Worm (Caenorhabditis elegans) whole organism, young adult: Measurements from ENCODE around the gene zen-4.

Source experiments
- B0261.1 ChIP-seq: sonication (generic microtip); optimal IDR thresholded peaks from 2 replicates; lab custom pipeline; 2016; ENCODE audit warnings: mild to moderate bottlenecking, missing genetic modification characterization, moderate library complexity, missing compliant biosample characterization
- C06A6.2 ChIP-seq: fragments of 200-800 bp; sonication (Bioruptor generic); conservative IDR thresholded peaks from 2 replicates; pipeline ENCODE4 v1.3.6; 2022; ENCODE audit warnings: missing genetic modification characterization, missing compliant biosample characterization
- F49E8.2 ChIP-seq: sonication (generic microtip); optimal IDR thresholded peaks from 3 replicates; lab custom pipeline; 2017; ENCODE audit warnings: missing genetic modification characterization, mild to moderate bottlenecking, missing compliant biosample characterization, antibody characterized with exemption, moderate library complexity; ENCODE audit not compliant: insufficient read depth
- F57A8.1 ChIP-seq: fragments of 200-800 bp; sonication (Bioruptor generic); optimal IDR thresholded peaks from 2 replicates; lab custom pipeline; 2018; ENCODE audit warnings: mild to moderate bottlenecking, missing genetic modification characterization, moderate library complexity, missing compliant biosample characterization
- T26A5.8 ChIP-seq: sonication (generic microtip); optimal IDR thresholded peaks from 2 replicates; lab custom pipeline; 2016; ENCODE audit warnings: missing genetic modification characterization, missing compliant biosample characterization
- akir-1 ChIP-seq: fragments of 200-800 bp; sonication (Bioruptor generic); optimal IDR thresholded peaks from 2 replicates; lab custom pipeline; 2018; ENCODE audit warnings: mild to moderate bottlenecking, missing genetic modification characterization, moderate library complexity, missing compliant biosample characterization
- ama-1 ChIP-seq, 3 experiments: fragments of 150-350 bp in 1 of 3; sonication (generic microtip) in 2 of 3; optimal IDR thresholded peaks; 2 replicates each; lab custom pipeline; 2014 to 2018; ENCODE audit warnings: missing biosample characterization in 2 of 3, missing genetic modification characterization in 2 of 3, missing genetic modification reagents in 2 of 3
- attf-3 ChIP-seq: fragments of 200-800 bp; sonication (Bioruptor generic); conservative IDR thresholded peaks from 2 replicates; pipeline ENCODE4 v1.3.6; 2022; ENCODE audit warnings: missing genetic modification reagents, missing genetic modification characterization, missing compliant biosample characterization
- attf-6 ChIP-seq: fragments of 200-800 bp; sonication (Bioruptor generic); IDR thresholded peaks from 2 replicates; pipeline ENCODE4 v1.3.6; 2022; ENCODE audit warnings: missing genetic modification reagents, missing genetic modification characterization, missing compliant biosample characterization
- cebp-2 ChIP-seq: fragments of 200-800 bp; sonication (Bioruptor generic); IDR thresholded peaks from 2 replicates; pipeline ENCODE4 v1.3.6; 2022; ENCODE audit warnings: missing genetic modification characterization, missing compliant biosample characterization
- ceh-79 ChIP-seq: sonication (generic microtip); optimal IDR thresholded peaks from 2 replicates; lab custom pipeline; 2017; ENCODE audit warnings: mild to moderate bottlenecking, missing genetic modification characterization, missing compliant biosample characterization
- hmg-1.2 ChIP-seq: fragments of 200-800 bp; sonication (Bioruptor generic); IDR thresholded peaks from 2 replicates; pipeline ENCODE4 v1.3.6; 2022; ENCODE audit warnings: missing genetic modification reagents, missing genetic modification characterization, missing compliant biosample characterization
- hsf-1 ChIP-seq: fragments of 200-800 bp; sonication (Bioruptor generic); IDR thresholded peaks from 2 replicates; pipeline ENCODE4 v1.3.6; 2022; ENCODE audit warnings: missing genetic modification reagents, missing genetic modification characterization, missing compliant biosample characterization
- let-526 ChIP-seq: fragments of 200-800 bp; sonication (Bioruptor generic); IDR thresholded peaks from 2 replicates; pipeline ENCODE4 v1.3.6; 2022; ENCODE audit warnings: missing genetic modification reagents, missing genetic modification characterization, missing compliant biosample characterization
- let-607 ChIP-seq, 2 experiments: fragments of 200-800 bp in 1 of 2; sonication (Bioruptor generic) in 1 of 2; sonication (generic microtip) in 1 of 2; optimal IDR thresholded peaks; 2 replicates each; lab custom pipeline; 2016 to 2018; ENCODE audit warnings: mild to moderate bottlenecking in 2 of 2, missing compliant biosample characterization in 2 of 2, missing genetic modification characterization in 2 of 2, moderate library complexity in 2 of 2, missing genotype in 1 of 2
- lin-35 ChIP-seq, 3 experiments: fragments of 150-350 bp in 2 of 3; sonication (generic microtip) in 1 of 3; optimal IDR thresholded peaks; 2 replicates each; lab custom pipeline; 2014 to 2018; ENCODE audit warnings: missing biosample characterization in 3 of 3, missing genetic modification characterization in 3 of 3, missing genetic modification reagents in 3 of 3
- mcd-1 ChIP-seq: fragments of 200-800 bp; sonication (Bioruptor generic); IDR thresholded peaks from 2 replicates; pipeline ENCODE4 v1.3.6; 2022; ENCODE audit warnings: missing genetic modification reagents, missing genetic modification characterization, missing compliant biosample characterization
- nhr-120 ChIP-seq: fragments of 200-800 bp; sonication (Bioruptor generic); IDR thresholded peaks from 2 replicates; pipeline ENCODE4 v1.3.6; 2022; ENCODE audit warnings: missing genetic modification characterization, missing compliant biosample characterization
- nhr-179 ChIP-seq: sonication (generic microtip); optimal IDR thresholded peaks from 2 replicates; lab custom pipeline; 2016; ENCODE audit warnings: mild to moderate bottlenecking, missing genetic modification characterization, missing compliant biosample characterization
- nhr-27 ChIP-seq: fragments of 200-800 bp; sonication (Bioruptor generic); optimal IDR thresholded peaks from 2 replicates; lab custom pipeline; 2018; ENCODE audit warnings: mild to moderate bottlenecking, missing genetic modification characterization, moderate library complexity, missing compliant biosample characterization
- pbrm-1 ChIP-seq: fragments of 200-800 bp; sonication (Bioruptor generic); IDR thresholded peaks from 2 replicates; pipeline ENCODE4 v1.3.6; 2022; ENCODE audit warnings: missing genetic modification reagents, missing genetic modification characterization, missing compliant biosample characterization
- rec-8 ChIP-seq, 2 experiments: sonication (generic microtip); optimal IDR thresholded peaks; 2 replicates each; lab custom pipeline; 2016; ENCODE audit warnings: mild to moderate bottlenecking in 2 of 2, missing genetic modification characterization in 2 of 2, missing genetic modification reagents in 2 of 2, missing genotype in 2 of 2, missing biosample characterization in 1 of 2, missing compliant biosample characterization in 1 of 2, moderate library complexity in 1 of 2
- sea-2 ChIP-seq: fragments of 200-800 bp; sonication (Bioruptor generic); IDR thresholded peaks from 2 replicates; pipeline ENCODE4 v1.3.6; 2022; ENCODE audit warnings: missing genetic modification characterization, missing compliant biosample characterization
- snpc-1.1 ChIP-seq: sonication (generic microtip); optimal IDR thresholded peaks from 2 replicates; lab custom pipeline; 2017; ENCODE audit warnings: missing genetic modification characterization, mild to moderate bottlenecking, missing compliant biosample characterization, antibody characterized with exemption, moderate library complexity, missing genotype, missing genetic modification reagents; ENCODE audit not compliant: insufficient read depth
- snpc-4 ChIP-seq, 5 experiments: fragments of 150-350 bp in 1 of 5; sonication (generic microtip) in 4 of 5; optimal IDR thresholded peaks; 2 replicates each; lab custom pipeline; 2014 to 2018; ENCODE audit warnings: missing genetic modification characterization in 5 of 5, missing biosample characterization in 3 of 5, antibody characterized with exemption in 2 of 5, mild to moderate bottlenecking in 2 of 5, missing compliant biosample characterization in 2 of 5, missing genotype in 2 of 5, moderate library complexity in 2 of 5, missing genetic modification reagents in 1 of 5
- tbp1 ChIP-seq: fragments of 200-800 bp; sonication (Bioruptor generic); optimal IDR thresholded peaks from 2 replicates; lab custom pipeline; 2018; ENCODE audit warnings: mild to moderate bottlenecking, missing genetic modification characterization, missing compliant biosample characterization
- tbx-9 ChIP-seq: sonication (generic microtip); optimal IDR thresholded peaks from 2 replicates; lab custom pipeline; 2016; ENCODE audit warnings: borderline replicate concordance, missing genetic modification characterization, inconsistent platforms, missing compliant biosample characterization
- ztf-28 ChIP-seq: fragments of 200-800 bp; sonication (Bioruptor generic); IDR thresholded peaks from 2 replicates; pipeline ENCODE4 v1.3.6; 2022; ENCODE audit warnings: missing genetic modification reagents, missing genetic modification characterization, missing compliant biosample characterization
- ztf-6 ChIP-seq: fragments of 200-800 bp; sonication (Bioruptor generic); IDR thresholded peaks from 2 replicates; pipeline ENCODE4 v1.3.6; 2022; ENCODE audit warnings: missing genetic modification reagents, missing genetic modification characterization, missing compliant biosample characterization

zen-4 gene

DNA sequence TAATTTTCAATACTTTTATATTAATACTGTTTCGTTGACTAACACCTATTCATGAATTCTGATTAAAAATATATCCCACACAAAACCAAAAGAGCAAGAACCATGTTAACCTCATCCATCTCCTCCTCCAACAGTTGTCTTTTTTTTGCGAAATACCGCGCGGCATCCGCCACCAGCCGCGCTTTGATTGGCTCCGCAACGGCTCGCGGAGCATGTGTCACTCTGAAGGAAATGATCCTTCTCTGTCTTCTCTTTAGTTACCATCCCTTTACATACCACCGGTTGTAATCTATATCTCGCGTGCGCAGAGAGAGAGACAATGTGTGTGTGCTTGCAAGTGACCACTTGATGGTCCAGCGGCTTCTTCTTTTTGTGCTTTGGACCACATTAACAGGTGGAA lies 17.6 kb downstream of the zen-4 start (continued):
- TF ChIP-seq snpc-1.1 (tag; lab: Kevin White, UChicago) = no peak
- TF ChIP-seq ztf-6 = no peak
- no peak for TF ChIP-seq tbp1 (GFP tag; lab: Kevin White, UChicago)

DNA sequence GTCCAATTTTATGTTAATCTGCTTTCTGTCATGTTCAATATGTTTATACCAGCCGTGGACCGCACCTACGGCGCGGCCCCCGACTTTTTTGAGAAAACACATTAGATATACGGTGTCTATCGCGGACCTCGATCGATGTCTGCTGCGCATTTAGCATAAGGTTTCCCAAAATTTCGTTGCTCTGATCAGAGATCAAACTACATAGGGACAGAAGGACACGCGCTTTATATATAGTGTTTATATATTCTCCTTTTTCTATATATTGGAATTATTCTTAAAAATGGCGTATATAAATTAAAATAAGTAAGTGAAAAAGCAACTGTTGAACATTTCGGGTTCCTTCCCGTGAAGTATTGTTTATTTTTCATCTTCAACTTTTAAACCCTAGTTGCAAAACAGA lies 22.2 kb downstream of the zen-4 start:
- peak; percentile 3 for TF ChIP-seq snpc-4 (GFP tag; optimal IDR thresholded peaks at IDR 0.05; lab: Kevin White, UChicago)
- peak; percentile 62 to 93 (median 81) for TF ChIP-seq snpc-4 (tag; optimal IDR thresholded peaks at IDR 0.05; lab: Kevin White, UChicago)
- peak; percentile 79 for TF ChIP-seq snpc-1.1 (tag; lab: Kevin White, UChicago)
- peak; percentile 81 for TF ChIP-seq pbrm-1
- TF ChIP-seq hmg-1.2 = peak; percentile 59
- TF ChIP-seq attf-6 (GFP tag; lab: Robert Waterston, UW) = 0 out of 2 replicates have a peak, but pooled peaks have one; percentile 11

DNA sequence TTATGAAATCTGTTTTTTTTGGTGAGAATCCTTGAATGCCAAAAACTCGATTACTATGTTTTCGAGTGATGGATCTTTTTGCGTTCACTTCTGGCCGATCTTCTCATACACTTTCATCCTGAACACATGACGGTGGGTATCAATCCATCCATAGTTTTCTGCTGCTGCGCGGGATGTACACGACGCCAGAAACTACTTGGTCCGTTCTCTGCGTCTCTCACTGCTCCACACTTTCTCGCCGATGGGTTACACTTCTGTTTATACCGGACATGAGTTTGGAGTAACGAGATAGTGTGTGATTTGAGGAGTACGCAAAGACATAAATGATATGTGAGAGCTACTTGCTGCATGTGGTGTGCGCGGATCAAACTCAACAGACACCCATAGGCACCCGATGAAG lies 22.7 kb downstream of the zen-4 start:
- no peak for TF ChIP-seq ama-1 (optimal IDR thresholded peaks at IDR 0.05; lab: Kevin White, UChicago)
- TF ChIP-seq ama-1 (GFP tag; optimal IDR thresholded peaks at IDR 0.05; lab: Kevin White, UChicago) = no peak
- TF ChIP-seq hmg-1.2 = peak; percentile 70

DNA sequence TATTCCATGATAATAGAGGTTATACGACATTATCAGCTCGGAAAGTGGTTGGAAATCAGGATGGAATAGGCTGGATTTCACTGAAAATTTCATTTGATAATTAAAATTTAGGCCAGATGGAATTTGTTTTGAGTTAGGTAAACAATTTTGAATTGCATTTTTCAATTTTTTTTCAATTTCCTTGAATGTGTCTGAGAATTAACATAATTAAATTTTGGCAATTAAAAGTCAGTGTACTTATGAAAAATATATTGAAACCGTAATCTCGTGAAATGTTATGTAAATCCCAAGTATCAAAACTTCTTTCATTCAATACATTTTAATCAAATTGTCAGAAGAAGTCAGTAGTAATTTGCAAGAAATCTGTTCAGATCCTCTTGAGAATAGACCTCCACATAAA lies 28.0 kb downstream of the zen-4 start:
- TF ChIP-seq attf-3 (GFP tag; lab: Robert Waterston, UW) = no peak
- no peak for TF ChIP-seq let-607 (tag; optimal IDR thresholded peaks at IDR 0.05; lab: Kevin White, UChicago)
- TF ChIP-seq let-526 (GFP tag; lab: Robert Waterston, UW) = no peak
- TF ChIP-seq ztf-28 = no peak
- no peak for TF ChIP-seq snpc-1.1 (tag; lab: Kevin White, UChicago)

DNA sequence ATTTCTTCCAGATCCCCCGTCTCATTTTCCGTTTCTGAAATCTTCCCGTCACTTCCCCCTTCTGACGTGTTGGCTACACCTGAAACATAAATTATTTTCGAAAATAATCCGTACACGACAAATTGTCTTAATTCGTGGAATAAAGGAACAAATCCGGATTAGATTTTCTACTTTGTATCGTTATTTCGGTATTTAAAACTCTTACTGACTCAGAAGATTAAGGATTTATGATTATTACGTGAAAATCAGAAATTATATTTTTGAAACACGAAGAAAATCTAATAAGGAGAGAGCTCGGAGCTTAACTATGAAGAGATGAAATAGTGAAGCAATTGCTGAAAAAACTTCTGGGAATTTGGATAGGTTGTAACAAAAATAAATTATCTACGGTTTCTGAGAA lies 31.3 kb downstream of the zen-4 start:
- TF ChIP-seq C06A6.2 (GFP tag; lab: Robert Waterston, UW) (no peak), rec-8 (tag; optimal IDR thresholded peaks at IDR 0.05; lab: Kevin White, UChicago) (no peak), cebp-2 (GFP tag; lab: Robert Waterston, UW) (no peak), nhr-27 (tag; lab: Kevin White, UChicago) (no peak), T26A5.8 (tag; lab: Kevin White, UChicago) (no peak)

DNA sequence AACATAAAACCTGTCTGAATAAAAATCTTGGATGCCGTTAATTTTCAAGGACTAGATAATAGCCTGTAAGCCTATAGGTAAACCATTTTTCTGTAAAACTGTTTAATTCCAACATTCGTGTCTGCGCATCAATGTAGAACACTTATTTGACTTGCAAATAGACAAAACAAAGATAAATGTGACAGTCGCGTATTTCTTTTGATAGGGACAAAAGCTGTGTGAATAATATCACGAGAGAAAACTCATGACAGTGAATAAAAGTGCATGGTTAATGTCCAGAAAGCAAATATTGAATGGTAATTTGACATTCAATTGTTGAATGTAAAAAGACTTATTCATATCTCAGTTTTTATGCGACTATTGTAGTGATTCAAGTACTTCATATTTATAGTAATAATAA lies 33.5 kb downstream of the zen-4 start, which contains the start of gene C11D2.3:
TSS of gene C11D2.3 (plus strand) at position 301 of the 400 bp plus-strand sequence.
- TF ChIP-seq ceh-79 (tag; lab: Kevin White, UChicago) (no peak), tbx-9 (tag; lab: Kevin White, UChicago) (no peak), sea-2 (no peak), hsf-1 (GFP tag; lab: Robert Waterston, UW) (no peak), akir-1 (no peak), attf-6 (GFP tag; lab: Robert Waterston, UW) (no peak), F57A8.1 (GFP tag; lab: Kevin White, UChicago) (no peak), mcd-1 (GFP tag; lab: Robert Waterston, UW) (no peak), nhr-120 (no peak), F49E8.2 (tag; lab: Kevin White, UChicago) (no peak), nhr-179 (tag; lab: Kevin White, UChicago) (no peak), B0261.1 (tag; lab: Kevin White, UChicago) (no peak), lin-35 (GFP tag; optimal IDR thresholded peaks at IDR 0.05; lab: Kevin White, UChicago) (no peak)
